Worm (Caenorhabditis elegans) whole organism, late embryonic: ENCODE results near the gene egl-43.

Experiments
- C38D4.7 ChIP-seq: fragments of 200-800 bp; sonication (Bioruptor generic); optimal IDR thresholded peaks from 2 replicates; lab custom pipeline; 2018; ENCODE audit warnings: mild to moderate bottlenecking, missing genetic modification characterization, moderate library complexity, missing compliant biosample characterization
- ceh-19 ChIP-seq: fragments of 200-800 bp; sonication (Bioruptor generic); optimal IDR thresholded peaks from 2 replicates; lab custom pipeline; 2018; ENCODE audit warnings: mild to moderate bottlenecking, missing genetic modification characterization, missing compliant biosample characterization
- ceh-9 ChIP-seq: sonication (generic microtip); optimal IDR thresholded peaks from 2 replicates; lab custom pipeline; 2016; ENCODE audit warnings: mild to moderate bottlenecking, missing genetic modification characterization, inconsistent platforms, missing compliant biosample characterization
- elt-2 ChIP-seq: sonication (generic microtip); optimal IDR thresholded peaks from 2 replicates; lab custom pipeline; 2016; ENCODE audit warnings: missing genetic modification reagents, missing genetic modification characterization, missing compliant biosample characterization
- hlh-15 ChIP-seq: sonication (generic microtip); optimal IDR thresholded peaks from 2 replicates; lab custom pipeline; 2016; ENCODE audit warnings: missing genetic modification characterization, missing compliant biosample characterization
- madf-2 ChIP-seq: sonication (generic microtip); optimal IDR thresholded peaks from 2 replicates; lab custom pipeline; 2017; ENCODE audit warnings: missing genetic modification characterization, missing compliant biosample characterization
- pag-3 ChIP-seq: sonication (generic microtip); optimal IDR thresholded peaks from 2 replicates; lab custom pipeline; 2016; ENCODE audit warnings: missing compliant biosample characterization, missing genetic modification characterization, borderline replicate concordance
- pha-4 ChIP-seq: fragments of 150-350 bp; optimal IDR thresholded peaks from 2 replicates; lab custom pipeline; 2018; ENCODE audit warnings: missing biosample characterization, missing genetic modification reagents, missing genetic modification characterization
- pqm-1 ChIP-seq: sonication (generic microtip); optimal IDR thresholded peaks from 2 replicates; lab custom pipeline; 2016; ENCODE audit warnings: missing genetic modification characterization, missing compliant biosample characterization
- rnt-1 ChIP-seq: sonication (generic microtip); optimal IDR thresholded peaks from 2 replicates; lab custom pipeline; 2016; ENCODE audit warnings: missing genetic modification characterization, missing compliant biosample characterization

DNA sequence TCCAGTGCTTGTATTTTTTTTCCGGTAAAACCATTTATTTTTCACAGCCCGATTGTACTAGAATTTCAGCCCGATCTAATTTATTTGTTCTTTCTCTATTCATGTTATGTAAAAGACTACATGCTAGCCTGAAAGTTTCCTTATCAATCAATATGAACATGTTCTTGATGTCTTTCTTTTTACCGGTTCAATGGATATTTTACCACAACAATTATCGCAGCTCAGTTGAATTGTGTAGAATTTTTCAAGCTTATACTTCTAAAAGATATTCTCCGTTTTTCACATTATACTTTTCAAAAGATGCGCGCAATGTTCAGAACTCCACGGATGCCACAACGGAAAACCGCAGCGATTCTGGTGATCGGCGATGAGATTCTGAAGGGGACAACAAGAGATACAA, 11.1 kb upstream of the egl-43 start, which contains the start of gene flad-1:
- no peak for TF ChIP-seq rnt-1 (tag; lab: Kevin White, UChicago)
- TF ChIP-seq pqm-1 (tag; lab: Kevin White, UChicago), result no peak
- no peak for TF ChIP-seq madf-2 (tag; lab: Kevin White, UChicago)
- no peak for TF ChIP-seq C38D4.7 (GFP tag; lab: Kevin White, UChicago)
- TF ChIP-seq ceh-9, result no peak
- no peak for TF ChIP-seq ceh-19 (GFP tag; lab: Kevin White, UChicago)
- TF ChIP-seq hlh-15, result no peak
- TF ChIP-seq pha-4, result no peak
- TF ChIP-seq elt-2 (tag; lab: Kevin White, UChicago), result no peak
- no peak for TF ChIP-seq pag-3 (tag; lab: Kevin White, UChicago)
